Worm (Caenorhabditis elegans) whole organism, early embryonic: ENCODE measurements around the gene eps-8.

ENCODE experiments used
- ama-1 ChIP-seq: fragments of 150-350 bp; optimal IDR thresholded peaks from 2 replicates; lab custom pipeline; 2014
- flt-1 ChIP-seq: fragments of 200-800 bp; sonication (Bioruptor generic); IDR thresholded peaks from 2 replicates; pipeline ENCODE4 v1.3.6; 2022; ENCODE audit warnings: missing genetic modification characterization, missing compliant biosample characterization
- hnd-1 ChIP-seq: sonication (generic microtip); optimal IDR thresholded peaks from 2 replicates; lab custom pipeline; 2016; ENCODE audit warnings: missing genetic modification characterization, missing compliant biosample characterization
- pes-1 ChIP-seq: fragments of 200-800 bp; sonication (Bioruptor generic); IDR thresholded peaks from 2 replicates; pipeline ENCODE4 v1.3.6; 2022; ENCODE audit warnings: missing genetic modification reagents, missing genetic modification characterization, missing compliant biosample characterization
- scrt-1 ChIP-seq: fragments of 200-800 bp; sonication (Bioruptor generic); IDR thresholded peaks from 2 replicates; pipeline ENCODE4 v1.3.6; 2022; ENCODE audit warnings: missing genetic modification characterization, missing compliant biosample characterization
- tra-4 ChIP-seq: sonication (generic microtip); optimal IDR thresholded peaks from 2 replicates; lab custom pipeline; 2017; ENCODE audit warnings: missing genetic modification characterization, missing compliant biosample characterization

DNA sequence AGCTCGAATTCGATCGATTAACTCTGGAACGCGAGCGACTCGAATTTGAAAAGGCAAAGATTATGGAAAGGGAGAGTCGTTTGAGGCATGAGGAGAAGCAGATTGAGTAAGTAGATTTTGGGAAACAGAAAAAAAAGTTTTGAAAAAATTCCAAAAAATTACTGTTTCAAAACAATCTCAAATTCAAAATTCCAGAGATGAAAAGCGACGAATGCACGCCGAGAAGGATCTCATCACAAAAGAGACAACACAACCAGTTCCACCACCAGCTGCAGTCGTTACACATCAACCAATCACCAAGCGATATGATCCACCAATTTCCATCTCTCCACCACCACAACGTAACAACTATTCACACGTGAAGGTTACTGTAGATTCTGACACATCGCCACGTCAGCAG, 15.1 kb downstream of the eps-8 start:
- no peak for TF ChIP-seq hnd-1 (tag; lab: Kevin White, UChicago)
- no peak for TF ChIP-seq pes-1 (GFP tag; lab: Robert Waterston, UW)
- no peak for TF ChIP-seq ama-1
- TF ChIP-seq flt-1 (GFP tag; lab: Robert Waterston, UW), result no peak
- no peak for TF ChIP-seq tra-4
- no peak for TF ChIP-seq scrt-1 (GFP tag; lab: Robert Waterston, UW)
